Comparison of ENCODE assay signal across 4 worm cellular contexts in the genomic region with DNA sequence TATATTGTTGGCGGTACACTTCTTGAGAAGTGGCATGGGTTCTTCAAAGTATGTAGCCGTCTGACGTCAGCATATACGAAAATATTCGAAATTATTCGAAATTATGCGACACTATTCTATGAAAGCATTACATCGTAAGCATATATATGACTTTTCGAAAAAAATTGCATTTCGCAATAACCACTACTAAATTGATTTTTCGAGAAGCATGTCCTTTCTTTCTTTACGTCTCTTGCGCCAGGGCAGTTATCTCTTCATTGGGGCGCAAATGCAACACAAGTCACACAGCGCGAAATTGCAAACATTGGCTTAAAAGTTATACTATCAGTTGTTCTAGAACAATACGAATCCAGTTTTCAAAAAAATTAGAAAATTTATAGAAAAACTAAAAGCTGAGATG.
TF ChIP-seq lines count a peak whose summit lies in the region.

No protein-coding gene starts in this region.

TF ChIP-seq in whole organism, L1 larva, 84 proteins besides CTCF, POLR2A, EP300 and RAD21 (continues in another document):
- TF ChIP-seq efl-1 (optimal IDR thresholded peaks at IDR 0.05; lab: Kevin White, UChicago) (peak in 1 of 2 experiments; percentile 30), efl-1 (GFP tag; optimal IDR thresholded peaks at IDR 0.05 in 1 of 2; lab: Kevin White, UChicago) (peak in 1 of 2 experiments; percentile 55), ceh-63 (GFP tag; optimal IDR thresholded peaks at IDR 0.05; lab: Kevin White, UChicago) (no peak), nhr-19 (GFP tag; conservative IDR thresholded peaks at IDR 0.05; lab: Robert Waterston, UW) (no peak), efl-3 (GFP tag; optimal IDR thresholded peaks at IDR 0.05; lab: Kevin White, UChicago) (no peak), nhr-47 (tag; optimal IDR thresholded peaks at IDR 0.05; lab: Kevin White, UChicago) (no peak), dpl-1 (GFP tag; optimal IDR thresholded peaks at IDR 0.05; lab: Kevin White, UChicago) (peak in 1 of 3 experiments; percentile 14), nhr-237 (tag; optimal IDR thresholded peaks at IDR 0.05; lab: Kevin White, UChicago) (no peak), irx-1 (tag; optimal IDR thresholded peaks at IDR 0.05; lab: Kevin White, UChicago) (no peak), ama-1 (optimal IDR thresholded peaks at IDR 0.05; lab: Kevin White, UChicago) (no peak), nhr-85 (tag; lab: Kevin White, UChicago) (peak; percentile 51), rnt-1 (tag; optimal IDR thresholded peaks at IDR 0.05; lab: Kevin White, UChicago) (no peak), vab-15 (tag; optimal IDR thresholded peaks at IDR 0.05; lab: Kevin White, UChicago) (no peak), pag-3 (tag; optimal IDR thresholded peaks at IDR 0.05; lab: Kevin White, UChicago; ENCODE audit: borderline replicate concordance, insufficient read depth) (no peak), lsy-2 (tag; optimal IDR thresholded peaks at IDR 0.05; lab: Kevin White, UChicago) (no peak), mab-9 (GFP tag; IDR thresholded peaks at IDR 0.05; lab: Robert Waterston, UW) (no peak), ceh-8 (GFP tag; optimal IDR thresholded peaks at IDR 0.05; lab: Kevin White, UChicago) (no peak), elt-3 (tag; optimal IDR thresholded peaks at IDR 0.05; lab: Kevin White, UChicago) (no peak), blmp-1 (tag; optimal IDR thresholded peaks at IDR 0.05; lab: Kevin White, UChicago) (no peak), nhr-90 (tag; optimal IDR thresholded peaks at IDR 0.05; lab: Kevin White, UChicago; ENCODE audit: poor library complexity) (no peak), fkh-8 (tag; optimal IDR thresholded peaks at IDR 0.05; lab: Kevin White, UChicago) (no peak), nhr-20 (tag; optimal IDR thresholded peaks at IDR 0.05; lab: Kevin White, UChicago) (no peak)

TF ChIP-seq in whole organism, L2 larva, 48 proteins besides CTCF, POLR2A, EP300 and RAD21:
- TF ChIP-seq unc-55 (GFP tag; optimal IDR thresholded peaks at IDR 0.05; lab: Kevin White, UChicago) = peak; percentile 34
- TF ChIP-seq ztf-4 (tag; optimal IDR thresholded peaks at IDR 0.05; lab: Kevin White, UChicago) = no peak
- TF ChIP-seq mdl-1 (tag; optimal IDR thresholded peaks at IDR 0.05; lab: Kevin White, UChicago) = no peak
- peak; percentile 38 for TF ChIP-seq C34F6.9 (tag; optimal IDR thresholded peaks at IDR 0.05; lab: Kevin White, UChicago)

TF ChIP-seq in whole organism, L3 larva, 47 proteins besides CTCF, POLR2A, EP300 and RAD21:
- TF ChIP-seq lin-15B (tag; optimal IDR thresholded peaks at IDR 0.05; lab: Kevin White, UChicago) = peak; percentile 33
- no peak for TF ChIP-seq ceh-82 (tag; optimal IDR thresholded peaks at IDR 0.05; lab: Kevin White, UChicago)

TF ChIP-seq in whole organism, young adult, 124 proteins besides CTCF, POLR2A, EP300 and RAD21:
- TF ChIP-seq cebp-1 (GFP tag; IDR thresholded peaks at IDR 0.05; lab: Robert Waterston, UW) (peak; percentile 52; the same call in 1 of the 2 replicates), cebp-1 (tag; optimal IDR thresholded peaks at IDR 0.05; lab: Kevin White, UChicago) (peak; percentile 86), madf-3 (GFP tag; IDR thresholded peaks at IDR 0.05; lab: Robert Waterston, UW) (no peak)
